Worm (Caenorhabditis elegans): ENCODE results near the gene F12A10.1.

DNA sequence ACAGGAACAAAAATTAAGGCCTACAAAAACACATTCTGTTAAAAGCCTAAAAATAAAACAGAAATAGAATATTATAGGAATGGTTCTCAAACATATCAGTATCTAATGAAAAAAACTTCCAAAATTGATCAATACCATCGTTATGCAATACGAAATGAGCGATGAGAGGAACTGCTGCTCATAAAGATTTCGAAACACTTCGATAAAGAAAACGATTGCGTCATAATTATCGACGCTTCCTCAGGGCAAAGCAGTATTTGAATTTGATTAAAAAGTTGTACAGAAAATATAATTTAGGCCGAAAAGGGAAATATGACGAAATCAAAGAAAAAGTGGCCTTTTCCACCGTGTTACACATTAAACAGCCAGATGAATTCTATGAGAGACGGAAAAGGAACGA, 21.7 kb downstream of the F12A10.1 start:
- TF ChIP-seq dve-1 (tag; optimal IDR thresholded peaks at IDR 0.05) = no peak
- no peak for TF ChIP-seq che-1 (tag; optimal IDR thresholded peaks at IDR 0.05)
- no peak for TF ChIP-seq fkh-6 (tag; optimal IDR thresholded peaks at IDR 0.05)
- TF ChIP-seq zip-5 (tag; optimal IDR thresholded peaks at IDR 0.05) = no peak
- no peak for TF ChIP-seq K02D7.2 (tag; optimal IDR thresholded peaks at IDR 0.05)
- TF ChIP-seq dmd-4 (tag; optimal IDR thresholded peaks at IDR 0.05; ENCODE audit: borderline replicate concordance) = no peak
- no peak for TF ChIP-seq hlh-30 (tag; optimal IDR thresholded peaks at IDR 0.05; ENCODE audit: insufficient read depth)

Measured in whole organism, late embryonic.